Fruit fly (Drosophila melanogaster): ENCODE data around the gene CG9331.

CG9331 gene

dm6 chr2L:20823196-20824105 lies 823 bp downstream of the CG9331 start (continued):
- TF ChIP-seq ac (GFP tag; optimal IDR thresholded peaks at IDR 0.05): no peak
- TF ChIP-seq bowl (GFP tag; IDR thresholded peaks at IDR 0.05): 0 out of 2 replicates have a peak, but pooled peaks have one; percentile 28
- no peak for TF ChIP-seq tup (GFP tag; optimal IDR thresholded peaks at IDR 0.05)
- TF ChIP-seq stc (GFP tag; IDR thresholded peaks at IDR 0.05): peak; percentile 16; the same call in 1 of the 2 replicates
- TF ChIP-seq Opbp (GFP tag; IDR thresholded peaks at IDR 0.05; ENCODE audit: partially characterized antibody): no peak
- peak; percentile 66 for TF ChIP-seq ftz-f1 (GFP tag; optimal IDR thresholded peaks at IDR 0.05)
- no peak for TF ChIP-seq psq (GFP tag; optimal IDR thresholded peaks at IDR 0.05)
- TF ChIP-seq ato (GFP tag; IDR thresholded peaks at IDR 0.05; ENCODE audit: partially characterized antibody): no peak
- TF ChIP-seq CG17612 (GFP tag; IDR thresholded peaks at IDR 0.05): no peak
- TF ChIP-seq pum (GFP tag; optimal IDR thresholded peaks at IDR 0.05): no peak
- TF ChIP-seq NFAT (GFP tag; IDR thresholded peaks at IDR 0.05): peak; percentile 43; the same call in 1 of the 2 replicates
- TF ChIP-seq run (tag; optimal IDR thresholded peaks at IDR 0.05): no peak
- no peak for TF ChIP-seq CG30020 (tag; optimal IDR thresholded peaks at IDR 0.05)
- TF ChIP-seq CG18764 (GFP tag; optimal IDR thresholded peaks at IDR 0.05): no peak
- peak; percentile 15 for TF ChIP-seq CG1529 (GFP tag; optimal IDR thresholded peaks at IDR 0.05)
- no peak for TF ChIP-seq Fer2 (tag; optimal IDR thresholded peaks at IDR 0.05)
- peak; percentile 33 for TF ChIP-seq wek (GFP tag; optimal IDR thresholded peaks at IDR 0.05)
- TF ChIP-seq Nf-YB (GFP tag; optimal IDR thresholded peaks at IDR 0.05): no peak
- TF ChIP-seq CG18262 (tag; optimal IDR thresholded peaks at IDR 0.05): peak; percentile 46
- TF ChIP-seq CG15073 (GFP tag; optimal IDR thresholded peaks at IDR 0.05): no peak
- peak; percentile 16 for TF ChIP-seq CG12942 (GFP tag; optimal IDR thresholded peaks at IDR 0.05)
- TF ChIP-seq Ets65A (GFP tag): peak; percentile 48
- no peak for TF ChIP-seq org-1 (GFP tag; optimal IDR thresholded peaks at IDR 0.05)
- no peak for TF ChIP-seq CG6272 (GFP tag; IDR thresholded peaks at IDR 0.05)
- peak; percentile 54 for TF ChIP-seq exex (tag; optimal IDR thresholded peaks at IDR 0.05)
- no peak for TF ChIP-seq CG1602 (GFP tag; optimal IDR thresholded peaks at IDR 0.05)
- no peak for TF ChIP-seq Atf-2 (GFP tag; optimal IDR thresholded peaks at IDR 0.05)
- no peak for TF ChIP-seq cas (GFP tag; IDR thresholded peaks at IDR 0.05)
- no peak for TF ChIP-seq D19A (tag; optimal IDR thresholded peaks at IDR 0.05)
- TF ChIP-seq al (GFP tag; IDR thresholded peaks at IDR 0.05): no peak
- TF ChIP-seq CG11723 (GFP tag; optimal IDR thresholded peaks at IDR 0.05): no peak
- 0 out of 2 replicates have a peak, but pooled peaks have one; percentile 12 for TF ChIP-seq CG2129 (GFP tag; IDR thresholded peaks at IDR 0.05; ENCODE audit: partially characterized antibody)
- TF ChIP-seq jing (GFP tag; optimal IDR thresholded peaks at IDR 0.05): no peak
- no peak for TF ChIP-seq CG17385 (GFP tag; optimal IDR thresholded peaks at IDR 0.05)
- no peak for TF ChIP-seq Jarid2 (GFP tag; optimal IDR thresholded peaks at IDR 0.05)
- TF ChIP-seq CG9876 (GFP tag; optimal IDR thresholded peaks at IDR 0.05): no peak
- TF ChIP-seq Med (GFP tag): peak; percentile 83
- peak; percentile 36; the same call in 1 of the 3 replicates for TF ChIP-seq Optix (GFP tag; IDR thresholded peaks at IDR 0.05)
- TF ChIP-seq CG13123 (GFP tag; optimal IDR thresholded peaks at IDR 0.05): no peak
- no peak for TF ChIP-seq Blimp-1 (GFP tag; optimal IDR thresholded peaks at IDR 0.05)
- no peak for TF ChIP-seq gt (GFP tag; IDR thresholded peaks at IDR 0.05)
- 0 out of 2 replicates have a peak, but pooled peaks have one; percentile 8 for TF ChIP-seq Atf6 (GFP tag; IDR thresholded peaks at IDR 0.05)
- TF ChIP-seq row (GFP tag; IDR thresholded peaks at IDR 0.05): peak; percentile 76
- TF ChIP-seq dm (GFP tag; optimal IDR thresholded peaks at IDR 0.05): peak; percentile 85
- peak; percentile 29; the same call in 1 of the 2 replicates for TF ChIP-seq ssp (GFP tag; IDR thresholded peaks at IDR 0.05)
- peak in 1 of 2 experiments; percentile 1 for TF ChIP-seq eve (GFP tag; optimal IDR thresholded peaks at IDR 0.05)
- no peak for TF ChIP-seq vvl (GFP tag; IDR thresholded peaks at IDR 0.05)
- TF ChIP-seq slp2 (GFP tag; optimal IDR thresholded peaks at IDR 0.05): no peak
- TF ChIP-seq CG13296 (GFP tag; optimal IDR thresholded peaks at IDR 0.05): no peak

All from whole organism, embryonic.